Worm (Caenorhabditis elegans) whole organism, L4 larva: Measurements from ENCODE around the gene ver-1.

Source experiments
- D1046.2 ChIP-seq: fragments of 200-800 bp; sonication (Bioruptor generic); IDR thresholded peaks from 2 replicates; pipeline ENCODE4 v1.3.6; 2022; ENCODE audit warnings: missing genetic modification characterization, missing compliant biosample characterization
- F10B5.3 ChIP-seq: sonication (generic microtip); optimal IDR thresholded peaks from 2 replicates; lab custom pipeline; 2016; ENCODE audit warnings: mild to moderate bottlenecking, missing genetic modification characterization, missing compliant biosample characterization
- F37D6.2 ChIP-seq: sonication (generic microtip); optimal IDR thresholded peaks from 2 replicates; lab custom pipeline; 2016; ENCODE audit warnings: mild to moderate bottlenecking, missing genetic modification characterization, missing compliant biosample characterization
- T20F7.1 ChIP-seq: fragments of 200-800 bp; sonication (Bioruptor generic); optimal IDR thresholded peaks from 2 replicates; lab custom pipeline; 2018; ENCODE audit warnings: mild to moderate bottlenecking, missing genetic modification characterization, missing compliant biosample characterization
- aha-1 ChIP-seq: fragments of 150-350 bp; peaks from one replicate; lab custom pipeline; 2014; ENCODE audit warnings: missing biosample characterization, missing genetic modification characterization
- ctbp-1 ChIP-seq: fragments of 200-800 bp; sonication (Bioruptor generic); IDR thresholded peaks from 2 replicates; pipeline ENCODE4 v1.3.6; 2022; ENCODE audit warnings: missing genetic modification reagents, missing genetic modification characterization, missing compliant biosample characterization
- daf-16 ChIP-seq, 3 experiments: sonication (generic microtip); optimal IDR thresholded peaks; 2 replicates each; lab custom pipeline; 2016 to 2017; ENCODE audit warnings: missing genetic modification characterization in 3 of 3, missing genetic modification reagents in 3 of 3, mild to moderate bottlenecking in 2 of 3, missing compliant biosample characterization in 2 of 3, missing biosample characterization in 1 of 3, moderate library complexity in 1 of 3
- daf-19 ChIP-seq: fragments of 200-800 bp; sonication (Bioruptor generic); conservative IDR thresholded peaks from 2 replicates; pipeline ENCODE4 v1.3.6; 2022; ENCODE audit warnings: missing genetic modification characterization, missing compliant biosample characterization
- daf-8 ChIP-seq: fragments of 200-800 bp; sonication (Bioruptor generic); IDR thresholded peaks from 2 replicates; pipeline ENCODE4 v1.3.6; 2022; ENCODE audit warnings: missing genetic modification characterization, missing compliant biosample characterization
- dmd-8 ChIP-seq: fragments of 200-800 bp; sonication (Bioruptor generic); IDR thresholded peaks from 2 replicates; pipeline ENCODE4 v1.3.6; 2022; ENCODE audit warnings: missing genetic modification characterization, missing compliant biosample characterization
- dmd-9 ChIP-seq: fragments of 200-800 bp; sonication (Bioruptor generic); IDR thresholded peaks from 2 replicates; pipeline ENCODE4 v1.3.6; 2022; ENCODE audit warnings: missing genetic modification reagents, missing genetic modification characterization, missing compliant biosample characterization
- dpl-1 ChIP-seq: fragments of 150-350 bp; optimal IDR thresholded peaks from 2 replicates; lab custom pipeline; 2014; ENCODE audit warnings: missing biosample characterization, missing genetic modification reagents, missing genetic modification characterization
- dve-1 ChIP-seq: sonication (generic microtip); optimal IDR thresholded peaks from 2 replicates; lab custom pipeline; 2017; ENCODE audit warnings: antibody characterized with exemption, mild to moderate bottlenecking, missing genetic modification characterization, missing compliant biosample characterization; ENCODE audit not compliant: insufficient read depth
- gei-8 ChIP-seq: fragments of 200-800 bp; sonication (Bioruptor generic); optimal IDR thresholded peaks from 2 replicates; lab custom pipeline; 2018; ENCODE audit warnings: mild to moderate bottlenecking, missing genetic modification characterization, missing compliant biosample characterization
- hlh-11 ChIP-seq: fragments of 200-800 bp; sonication (Bioruptor generic); optimal IDR thresholded peaks from 2 replicates; lab custom pipeline; 2018; ENCODE audit warnings: mild to moderate bottlenecking, missing genetic modification characterization, missing compliant biosample characterization
- hmg-1.1 ChIP-seq: fragments of 200-800 bp; sonication (Bioruptor generic); IDR thresholded peaks from 2 replicates; pipeline ENCODE4 v1.3.6; 2022; ENCODE audit warnings: missing genetic modification reagents, missing genetic modification characterization, missing compliant biosample characterization
- lin-38 ChIP-seq: fragments of 200-800 bp; sonication (Bioruptor generic); IDR thresholded peaks from 2 replicates; pipeline ENCODE4 v1.3.6; 2022; ENCODE audit warnings: missing genetic modification reagents, missing genetic modification characterization, missing compliant biosample characterization
- lir-3 ChIP-seq: sonication (generic microtip); optimal IDR thresholded peaks from 2 replicates; lab custom pipeline; 2016; ENCODE audit warnings: mild to moderate bottlenecking, missing genetic modification characterization, missing compliant biosample characterization
- lsy-2 ChIP-seq, 2 experiments: fragments of 150-350 bp in 1 of 2; sonication (generic microtip) in 1 of 2; optimal IDR thresholded peaks; 2 replicates each; lab custom pipeline; 2014 to 2017; ENCODE audit warnings: missing biosample characterization in 2 of 2, missing genetic modification characterization in 2 of 2
- madf-5 ChIP-seq, 2 experiments: fragments of 200-800 bp; sonication (Bioruptor generic); IDR thresholded peaks; 2 replicates each; pipeline ENCODE4 v1.3.6; 2022; ENCODE audit warnings: missing compliant biosample characterization in 2 of 2, missing genetic modification characterization in 2 of 2
- madf-9 ChIP-seq: fragments of 200-800 bp; sonication (Bioruptor generic); conservative IDR thresholded peaks from 2 replicates; pipeline ENCODE4 v1.3.6; 2022; ENCODE audit warnings: missing genetic modification reagents, missing genetic modification characterization, missing compliant biosample characterization
- mep-1 ChIP-seq: fragments of 150-350 bp; sonication (generic microtip); optimal IDR thresholded peaks from 3 replicates; lab custom pipeline; 2014; ENCODE audit warnings: missing biosample characterization, missing genetic modification characterization
- mxl-2 ChIP-seq: fragments of 200-800 bp; sonication (Bioruptor generic); conservative IDR thresholded peaks from 2 replicates; pipeline ENCODE4 v1.3.6; 2022; ENCODE audit warnings: missing genetic modification reagents, missing genetic modification characterization, missing compliant biosample characterization
- nhr-11 ChIP-seq: fragments of 150-350 bp; optimal IDR thresholded peaks from 2 replicates; lab custom pipeline; 2014; ENCODE audit warnings: missing biosample characterization, missing genetic modification characterization
- nhr-111 ChIP-seq: fragments of 200-800 bp; sonication (Bioruptor generic); optimal IDR thresholded peaks from 2 replicates; lab custom pipeline; 2018; ENCODE audit warnings: mild to moderate bottlenecking, missing genetic modification characterization, missing compliant biosample characterization
- nhr-237 ChIP-seq: sonication (generic microtip); optimal IDR thresholded peaks from 2 replicates; lab custom pipeline; 2017; ENCODE audit warnings: missing biosample characterization, missing genetic modification characterization
- nhr-25 ChIP-seq: sonication (generic microtip); optimal IDR thresholded peaks from 2 replicates; lab custom pipeline; 2017; ENCODE audit warnings: missing genetic modification characterization, mild to moderate bottlenecking, missing compliant biosample characterization, antibody characterized with exemption, moderate library complexity, borderline replicate concordance; ENCODE audit not compliant: insufficient read depth
- nhr-28 ChIP-seq: fragments of 150-350 bp; optimal IDR thresholded peaks from 2 replicates; lab custom pipeline; 2014; ENCODE audit warnings: missing biosample characterization, missing genetic modification characterization
- nhr-41 ChIP-seq: fragments of 200-800 bp; sonication (Bioruptor generic); IDR thresholded peaks from 2 replicates; pipeline ENCODE4 v1.3.6; 2022; ENCODE audit warnings: missing genetic modification reagents, missing genetic modification characterization, missing compliant biosample characterization
- nhr-42 ChIP-seq: fragments of 200-800 bp; sonication (Bioruptor generic); IDR thresholded peaks from 2 replicates; pipeline ENCODE4 v1.3.6; 2022; ENCODE audit warnings: missing genetic modification characterization, missing compliant biosample characterization
- nhr-6 ChIP-seq: fragments of 150-350 bp; optimal IDR thresholded peaks from 2 replicates; lab custom pipeline; 2014; ENCODE audit warnings: missing biosample characterization, missing genetic modification characterization
- nhr-77 ChIP-seq: fragments of 150-350 bp; optimal IDR thresholded peaks from 2 replicates; lab custom pipeline; 2014; ENCODE audit warnings: missing biosample characterization, missing genetic modification characterization
- pha-4 ChIP-seq, 2 experiments: fragments of 150-350 bp in 1 of 2; fragments of 200-800 bp in 1 of 2; sonication (Bioruptor generic) in 1 of 2; IDR thresholded peaks in 1 of 2; optimal IDR thresholded peaks in 1 of 2; 2 replicates each; pipeline versions ENCODE4 v1.3.6 to Lab custom; 2014 to 2022; ENCODE audit warnings: missing genetic modification characterization in 2 of 2, missing genetic modification reagents in 2 of 2, missing biosample characterization in 1 of 2, missing compliant biosample characterization in 1 of 2
- saeg-2 ChIP-seq: fragments of 200-800 bp; sonication (Bioruptor generic); IDR thresholded peaks from 2 replicates; pipeline ENCODE4 v1.3.6; 2022; ENCODE audit warnings: missing genetic modification reagents, missing genetic modification characterization, missing compliant biosample characterization
- set-16 ChIP-seq: fragments of 200-800 bp; sonication (Bioruptor generic); IDR thresholded peaks from 2 replicates; pipeline ENCODE4 v1.3.6; 2022; ENCODE audit warnings: missing genetic modification reagents, missing genetic modification characterization, missing compliant biosample characterization
- spr-1 ChIP-seq: sonication (generic microtip); optimal IDR thresholded peaks from 2 replicates; lab custom pipeline; 2016; ENCODE audit warnings: mild to moderate bottlenecking, missing genetic modification characterization, missing compliant biosample characterization
- tag-97 ChIP-seq: fragments of 200-800 bp; sonication (Bioruptor generic); IDR thresholded peaks from 2 replicates; pipeline ENCODE4 v1.3.6; 2022; ENCODE audit warnings: missing genetic modification characterization, missing compliant biosample characterization
- unc-130 ChIP-seq: sonication (generic microtip); optimal IDR thresholded peaks from 2 replicates; lab custom pipeline; 2016; ENCODE audit warnings: missing genetic modification reagents, missing genetic modification characterization, missing compliant biosample characterization
- unc-62 ChIP-seq, 3 experiments: fragments of 150-350 bp in 1 of 3; sonication (generic microtip); optimal IDR thresholded peaks in 2 of 3; peaks in 1 of 3; 1 replicate in 1 of 3; 2 replicates in 2 of 3; lab custom pipeline; 2014 to 2017; ENCODE audit warnings: missing biosample characterization in 3 of 3, missing genetic modification characterization in 3 of 3, missing genetic modification reagents in 3 of 3, missing genotype in 1 of 3
- zag-1 ChIP-seq: fragments of 150-350 bp; optimal IDR thresholded peaks from 2 replicates; lab custom pipeline; 2014; ENCODE audit warnings: missing biosample characterization, missing genetic modification characterization
- zfp-2 ChIP-seq: sonication (generic microtip); optimal IDR thresholded peaks from 2 replicates; lab custom pipeline; 2016; ENCODE audit warnings: mild to moderate bottlenecking, missing genetic modification characterization, missing compliant biosample characterization
- zfp-3 ChIP-seq: fragments of 200-800 bp; sonication (Bioruptor generic); conservative IDR thresholded peaks from 2 replicates; pipeline ENCODE4 v1.3.6; 2022; ENCODE audit warnings: missing genetic modification reagents, missing genetic modification characterization, missing compliant biosample characterization

ver-1 gene

DNA sequence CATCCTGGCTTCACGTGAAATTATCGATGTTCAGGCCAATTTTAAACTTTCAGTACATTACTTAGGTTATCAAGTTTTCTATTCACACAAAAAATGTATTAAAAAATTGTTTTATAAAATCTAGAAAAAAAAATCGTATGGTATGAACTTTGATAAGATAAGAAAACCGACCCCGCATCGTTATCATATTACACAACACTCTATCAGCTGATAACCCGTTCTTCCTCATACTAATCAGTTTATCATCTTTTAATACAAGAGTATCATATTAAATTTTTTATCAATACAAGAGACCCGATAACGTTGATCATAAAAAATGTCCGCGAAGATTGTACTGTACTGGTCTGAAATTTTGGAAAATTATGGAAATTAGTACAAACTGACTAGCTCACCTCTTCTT lies 2.5 kb upstream of the ver-1 start (continued):
- TF ChIP-seq nhr-111 (GFP tag; lab: Kevin White, UChicago): no peak
- TF ChIP-seq madf-5 (GFP tag; IDR thresholded peaks at IDR 0.05; lab: Robert Waterston, UW): no peak
- TF ChIP-seq dmd-8 (GFP tag; lab: Robert Waterston, UW): no peak
- peak in 1 of 2 experiments; percentile 49 for TF ChIP-seq daf-16 (GFP tag; optimal IDR thresholded peaks at IDR 0.05; lab: Kevin White, UChicago)
- TF ChIP-seq daf-16 (tag; optimal IDR thresholded peaks at IDR 0.05; lab: Kevin White, UChicago): peak; percentile 86
- TF ChIP-seq unc-62 (GFP tag; optimal IDR thresholded peaks at IDR 0.05 in 1 of 2; lab: Kevin White, UChicago): no peak
- no peak for TF ChIP-seq unc-62 (tag; optimal IDR thresholded peaks at IDR 0.05; lab: Kevin White, UChicago)
- no peak for TF ChIP-seq zag-1
- no peak for TF ChIP-seq madf-9
- peak; percentile 83 for TF ChIP-seq nhr-6 (tag; lab: Kevin White, UChicago)
- no peak for TF ChIP-seq D1046.2

DNA sequence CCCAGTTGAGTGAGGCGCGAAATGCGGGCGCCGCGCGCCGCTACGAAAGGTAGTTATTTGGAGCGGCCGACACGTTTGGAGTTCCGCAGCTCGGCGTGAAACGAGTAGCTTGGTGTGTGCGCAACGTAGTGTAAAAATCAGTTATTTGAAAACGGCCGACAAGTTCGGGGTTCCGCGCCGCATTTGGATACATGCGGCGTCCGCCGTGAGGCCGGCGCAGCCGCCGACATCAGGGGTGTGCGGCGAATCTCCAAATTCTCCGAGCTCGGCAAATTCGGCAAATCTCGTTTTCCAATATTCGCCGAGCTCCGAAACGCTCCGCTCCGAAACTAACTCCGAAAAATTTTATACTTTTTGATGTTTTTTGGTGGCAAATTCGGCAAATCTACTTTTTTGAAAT lies 1.4 kb downstream of the ver-1 start:
- TF ChIP-seq zfp-3 (GFP tag; lab: Robert Waterston, UW): no peak
- peak; percentile 17 for TF ChIP-seq aha-1 (tag; lab: Kevin White, UChicago)
- no peak for TF ChIP-seq nhr-77 (tag; lab: Kevin White, UChicago)
- TF ChIP-seq set-16 (GFP tag; lab: Robert Waterston, UW): peak; percentile 78

DNA sequence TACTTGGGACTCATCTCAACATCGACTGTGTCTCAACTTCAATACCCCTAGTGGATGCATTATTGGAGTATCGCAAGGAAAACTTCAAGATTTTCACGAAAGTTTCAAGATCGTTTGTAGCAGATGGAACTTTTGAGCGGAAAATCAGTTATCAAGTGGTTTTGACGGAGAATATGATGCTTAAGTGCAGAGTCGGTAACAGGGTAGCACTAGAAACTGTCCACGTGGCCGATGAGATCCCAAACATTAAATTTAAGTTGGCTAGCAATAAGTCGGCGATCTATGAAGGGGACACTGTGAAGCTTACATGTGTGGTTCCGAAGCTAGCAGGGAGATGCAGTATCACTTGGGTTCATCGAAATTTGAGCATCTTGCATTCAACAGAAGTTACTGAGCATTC lies 2.5 kb downstream of the ver-1 start:
- TF ChIP-seq unc-62 (GFP tag; optimal IDR thresholded peaks at IDR 0.05 in 1 of 2; lab: Kevin White, UChicago): peak in 1 of 2 experiments; percentile 90
- TF ChIP-seq unc-62 (tag; optimal IDR thresholded peaks at IDR 0.05; lab: Kevin White, UChicago): no peak
- no peak for TF ChIP-seq tag-97 (GFP tag; lab: Robert Waterston, UW)
- no peak for TF ChIP-seq zfp-2 (tag; lab: Kevin White, UChicago)

DNA sequence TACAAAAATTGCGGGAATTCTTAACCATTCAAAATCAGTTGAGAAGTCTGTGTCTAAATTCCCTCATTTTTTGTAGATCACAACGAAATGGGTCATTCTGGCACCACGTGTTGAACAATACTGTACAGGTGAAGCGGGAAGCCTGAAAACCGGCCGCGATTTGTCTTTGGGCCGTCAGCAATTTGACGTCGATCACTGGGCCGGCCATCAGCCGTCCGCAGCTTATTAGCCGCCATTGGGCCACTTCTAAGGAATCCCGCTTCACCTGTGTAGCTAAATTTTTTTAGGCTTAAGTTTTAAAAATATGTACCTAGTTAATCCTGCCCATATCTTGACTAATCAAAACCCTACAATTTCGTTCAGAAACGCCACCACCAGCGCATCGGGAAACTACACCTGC lies 3.0 kb downstream of the ver-1 start:
- TF ChIP-seq nhr-111 (GFP tag; lab: Kevin White, UChicago) (no peak), pha-4 (GFP tag; IDR thresholded peaks at IDR 0.05; lab: Robert Waterston, UW) (no peak), pha-4 (tag; optimal IDR thresholded peaks at IDR 0.05; lab: Kevin White, UChicago) (no peak), unc-130 (no peak), F10B5.3 (tag; lab: Kevin White, UChicago) (no peak), gei-8 (GFP tag; lab: Kevin White, UChicago) (no peak), nhr-41 (GFP tag; lab: Robert Waterston, UW) (no peak), set-16 (GFP tag; lab: Robert Waterston, UW) (peak; percentile 26; the same call in 1 of the 2 replicates), lir-3 (tag; lab: Kevin White, UChicago) (no peak), spr-1 (no peak), aha-1 (tag; lab: Kevin White, UChicago) (peak; percentile 95), madf-5 (GFP tag; IDR thresholded peaks at IDR 0.05; lab: Robert Waterston, UW) (0 out of 4 replicates have a peak, but pooled peaks of 1 of the 2 experiments have one; percentile 35), dpl-1 (GFP tag; lab: Kevin White, UChicago) (no peak), ctbp-1 (GFP tag; lab: Robert Waterston, UW) (no peak), lin-38 (GFP tag; lab: Robert Waterston, UW) (no peak), unc-62 (GFP tag; optimal IDR thresholded peaks at IDR 0.05 in 1 of 2; lab: Kevin White, UChicago) (peak in 1 of 2 experiments; percentile 75), unc-62 (tag; optimal IDR thresholded peaks at IDR 0.05; lab: Kevin White, UChicago) (no peak), dmd-9 (no peak), mep-1 (tag; lab: Kevin White, UChicago) (no peak), nhr-237 (tag; lab: Kevin White, UChicago) (no peak), mxl-2 (no peak), daf-8 (GFP tag; lab: Robert Waterston, UW) (0 out of 2 replicates have a peak, but pooled peaks have one; percentile 9), nhr-42 (GFP tag; lab: Robert Waterston, UW) (no peak), dve-1 (tag; lab: Kevin White, UChicago) (no peak), nhr-28 (no peak), nhr-25 (tag; lab: Kevin White, UChicago) (no peak), daf-16 (GFP tag; optimal IDR thresholded peaks at IDR 0.05; lab: Kevin White, UChicago) (no peak), daf-16 (tag; optimal IDR thresholded peaks at IDR 0.05; lab: Kevin White, UChicago) (no peak), F37D6.2 (no peak), lsy-2 (tag; optimal IDR thresholded peaks at IDR 0.05; lab: Kevin White, UChicago) (no peak), hmg-1.1 (GFP tag; lab: Robert Waterston, UW) (no peak), nhr-11 (no peak), hlh-11 (tag; lab: Kevin White, UChicago) (no peak), T20F7.1 (no peak), saeg-2 (no peak), daf-19 (GFP tag; lab: Robert Waterston, UW) (no peak)
